Fruit fly (Drosophila melanogaster): Measurements from ENCODE around the gene elm.

The elm gene

DNA sequence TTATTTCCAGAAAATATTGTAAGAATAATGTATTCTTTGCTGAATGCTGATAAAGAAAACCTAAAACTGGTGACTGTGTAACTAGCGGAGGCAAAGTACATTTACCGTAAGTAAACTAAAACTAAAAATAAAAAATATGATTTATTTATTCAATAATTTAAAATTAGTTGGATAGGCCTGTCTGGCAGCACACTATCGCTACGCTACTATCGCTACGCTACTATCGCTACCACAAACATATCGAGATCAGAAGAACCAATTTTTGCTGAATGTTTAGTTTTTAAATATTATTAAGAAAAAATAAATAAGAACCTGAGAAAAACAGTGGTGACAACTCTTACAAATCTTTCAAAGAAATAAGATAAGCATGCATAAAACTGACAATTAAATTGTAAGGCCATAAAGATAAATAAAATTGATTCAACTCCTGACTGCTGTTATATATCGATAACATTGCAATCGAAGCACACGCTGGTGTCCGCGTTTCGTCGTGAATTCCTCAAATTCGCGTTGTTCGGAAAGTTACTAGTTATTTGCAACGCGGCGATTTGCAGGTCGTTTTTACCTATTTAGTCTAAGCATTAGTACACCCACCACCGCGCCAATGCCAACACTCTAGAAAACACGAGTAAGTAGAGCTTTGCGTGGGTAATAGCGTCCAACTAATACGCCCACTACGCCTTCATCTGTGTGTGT is 5.7 kb upstream of the elm start, which contains the start of gene Wdr33 (continued):
- TF ChIP-seq Fer3 (tag; optimal IDR thresholded peaks at IDR 0.05) = peak; percentile 0
- TF ChIP-seq CG16813 (GFP tag; IDR thresholded peaks at IDR 0.05; ENCODE audit: partially characterized antibody) = peak; percentile 94
- no peak for TF ChIP-seq CG12744 (GFP tag; optimal IDR thresholded peaks at IDR 0.05)
- peak; percentile 22 for TF ChIP-seq bcd (GFP tag; optimal IDR thresholded peaks at IDR 0.05)
- no peak for TF ChIP-seq CG15479 (GFP tag; optimal IDR thresholded peaks at IDR 0.05)
- peak; percentile 91 for TF ChIP-seq inv (GFP tag; IDR thresholded peaks at IDR 0.05; ENCODE audit: partially characterized antibody)
- peak; percentile 42; the same call in 2 of the 3 replicates for TF ChIP-seq jigr1 (GFP tag; IDR thresholded peaks at IDR 0.05)
- TF ChIP-seq H2.0 (GFP tag; IDR thresholded peaks at IDR 0.05) = peak; percentile 21; the same call in 1 of the 2 replicates
- TF ChIP-seq CG8388 (GFP tag; optimal IDR thresholded peaks at IDR 0.05) = peak; percentile 24
- TF ChIP-seq sr (GFP tag; IDR thresholded peaks at IDR 0.05) = 0 out of 3 replicates have a peak, but pooled peaks have one; percentile 25
- no peak for TF ChIP-seq shn (GFP tag; optimal IDR thresholded peaks at IDR 0.05)
- TF ChIP-seq Drgx (GFP tag; IDR thresholded peaks at IDR 0.05) = peak; percentile 18; the same call in 1 of the 2 replicates
- TF ChIP-seq MBD-R2 (GFP tag; IDR thresholded peaks at IDR 0.05) = peak; percentile 51
- no peak for TF ChIP-seq disco-r (GFP tag; optimal IDR thresholded peaks at IDR 0.05)
- TF ChIP-seq vnd (GFP tag; IDR thresholded peaks at IDR 0.05; ENCODE audit: partially characterized antibody) = peak; percentile 88
- peak; percentile 34; the same call in 1 of the 2 replicates for TF ChIP-seq CG3847 (GFP tag; IDR thresholded peaks at IDR 0.05)
- TF ChIP-seq ind (GFP tag; optimal IDR thresholded peaks at IDR 0.05) = peak; percentile 38
- peak; percentile 84; the same call in 2 of the 3 replicates for TF ChIP-seq mld (GFP tag; IDR thresholded peaks at IDR 0.05; ENCODE audit: partially characterized antibody)
- no peak for TF ChIP-seq bsh (GFP tag; optimal IDR thresholded peaks at IDR 0.05)
- TF ChIP-seq row (GFP tag; IDR thresholded peaks at IDR 0.05) = peak; percentile 62; the same call in 2 of the 3 replicates
- TF ChIP-seq Fer2 (tag; optimal IDR thresholded peaks at IDR 0.05) = peak; percentile 36
- no peak for TF ChIP-seq Ada2b (GFP tag; IDR thresholded peaks at IDR 0.05)
- TF ChIP-seq unpg (GFP tag; optimal IDR thresholded peaks at IDR 0.05) = peak; percentile 31
- TF ChIP-seq E2f1 (GFP tag; IDR thresholded peaks at IDR 0.05) = peak; percentile 13; the same call in 1 of the 2 replicates
- peak; percentile 35 for TF ChIP-seq CG30020 (tag; optimal IDR thresholded peaks at IDR 0.05)
- peak; percentile 28 for TF ChIP-seq CG15696 (tag; optimal IDR thresholded peaks at IDR 0.05)
- peak; percentile 25; the same call in 1 of the 2 replicates for TF ChIP-seq Ptx1 (GFP tag; IDR thresholded peaks at IDR 0.05)
- TF ChIP-seq maf-S (GFP tag; optimal IDR thresholded peaks at IDR 0.05) = no peak
- TF ChIP-seq corto (GFP tag; optimal IDR thresholded peaks at IDR 0.05) = peak; percentile 45
- peak; percentile 77 for TF ChIP-seq sens (GFP tag)
- TF ChIP-seq CG9932 (GFP tag; IDR thresholded peaks at IDR 0.05) = peak; percentile 46; the same call in 1 of the 2 replicates
- TF ChIP-seq dmrt99B (tag; optimal IDR thresholded peaks at IDR 0.05) = no peak
- TF ChIP-seq amos (GFP tag; IDR thresholded peaks at IDR 0.05; ENCODE audit: partially characterized antibody) = peak; percentile 91
- TF ChIP-seq CG4820 (GFP tag; optimal IDR thresholded peaks at IDR 0.05) = no peak
- TF ChIP-seq CG18599 (GFP tag; optimal IDR thresholded peaks at IDR 0.05) = peak; percentile 12
- TF ChIP-seq CG13296 (GFP tag; optimal IDR thresholded peaks at IDR 0.05) = peak; percentile 39
- peak; percentile 90 for TF ChIP-seq hbn (GFP tag; IDR thresholded peaks at IDR 0.05; ENCODE audit: partially characterized antibody)
- no peak for TF ChIP-seq luna (GFP tag; optimal IDR thresholded peaks at IDR 0.05)
- TF ChIP-seq knrl (GFP tag; IDR thresholded peaks at IDR 0.05; ENCODE audit: partially characterized antibody) = peak; percentile 94
- peak; percentile 57 for TF ChIP-seq Abd-B (GFP tag; optimal IDR thresholded peaks at IDR 0.05)
- TF ChIP-seq lmd (GFP tag; IDR thresholded peaks at IDR 0.05) = peak; percentile 53
- TF ChIP-seq Dad (GFP tag; optimal IDR thresholded peaks at IDR 0.05) = no peak
- peak; percentile 26 for TF ChIP-seq NfI (GFP tag; optimal IDR thresholded peaks at IDR 0.05)
- TF ChIP-seq CG14667 (GFP tag; IDR thresholded peaks at IDR 0.05) = peak; percentile 16; the same call in 1 of the 2 replicates
- no peak for TF ChIP-seq ftz-f1 (GFP tag; optimal IDR thresholded peaks at IDR 0.05)
- TF ChIP-seq gfzf (GFP tag; optimal IDR thresholded peaks at IDR 0.05) = no peak
- TF ChIP-seq CG2712 (tag; optimal IDR thresholded peaks at IDR 0.05) = peak; percentile 19
- peak; percentile 22 for TF ChIP-seq lilli (GFP tag; optimal IDR thresholded peaks at IDR 0.05)

All from whole organism, embryonic.